Fruit fly (Drosophila melanogaster) whole organism, embryonic: ENCODE results near the gene D12.

Source experiments
- BtbVII ChIP-seq: fragments of 200-800 bp; sonication (Bioruptor generic); optimal IDR thresholded peaks from 3 replicates; lab custom pipeline; 2017; ENCODE audit warnings: missing biosample characterization, mild to moderate bottlenecking, missing genetic modification characterization
- CG10147 ChIP-seq: fragments of 200-800 bp; sonication (Bioruptor generic); optimal IDR thresholded peaks from 2 replicates; lab custom pipeline; 2019; ENCODE audit warnings: missing biosample characterization, mild to moderate bottlenecking, missing genetic modification characterization, moderate library complexity
- CG10366 ChIP-seq: fragments of 200-800 bp; sonication (Bioruptor generic); IDR thresholded peaks from 2 replicates; pipeline ENCODE4 v1.3.6; 2022; ENCODE audit warnings: missing biosample characterization, missing genetic modification characterization
- CG11456 ChIP-seq: fragments of 200-800 bp; sonication (Bioruptor generic); IDR thresholded peaks from 3 replicates; pipeline ENCODE4 v1.3.6; 2022; ENCODE audit warnings: missing biosample characterization, missing genetic modification characterization
- CG11504 ChIP-seq: fragments of 200-800 bp; sonication (Bioruptor generic); optimal IDR thresholded peaks from 3 replicates; lab custom pipeline; 2019; ENCODE audit warnings: missing biosample characterization, mild to moderate bottlenecking, missing genetic modification characterization, moderate library complexity
- CG11723 ChIP-seq: fragments of 200-800 bp; sonication (Bioruptor generic); optimal IDR thresholded peaks from 2 replicates; lab custom pipeline; 2017; ENCODE audit warnings: missing biosample characterization, mild to moderate bottlenecking, missing genetic modification characterization
- CG12391 ChIP-seq: fragments of 200-800 bp; sonication (Bioruptor generic); optimal IDR thresholded peaks from 3 replicates; lab custom pipeline; 2018; ENCODE audit warnings: missing biosample characterization, mild to moderate bottlenecking, missing genetic modification characterization, moderate library complexity
- CG16779 ChIP-seq: fragments of 200-800 bp; sonication (Bioruptor generic); IDR thresholded peaks from 2 replicates; pipeline ENCODE4 v1.3.6; 2022; ENCODE audit warnings: missing biosample characterization, missing genetic modification characterization
- CG17361 ChIP-seq: fragments of 200-800 bp; sonication (Bioruptor generic); IDR thresholded peaks from 3 replicates; pipeline ENCODE4 v1.3.6; 2022; ENCODE audit warnings: missing biosample characterization, missing genetic modification characterization
- CG17568 ChIP-seq: fragments of 200-800 bp; sonication (Bioruptor generic); optimal IDR thresholded peaks from 2 replicates; lab custom pipeline; 2018; ENCODE audit warnings: missing biosample characterization, mild to moderate bottlenecking, missing genetic modification characterization, moderate library complexity
- CG17829 ChIP-seq: fragments of 200-800 bp; optimal IDR thresholded peaks from 2 replicates; lab custom pipeline; 2019; ENCODE audit warnings: missing biosample characterization, mild to moderate bottlenecking, missing genetic modification characterization, moderate library complexity
- CG18764 ChIP-seq: fragments of 200-800 bp; sonication (Bioruptor generic); optimal IDR thresholded peaks from 3 replicates; lab custom pipeline; 2016; ENCODE audit warnings: missing biosample characterization, missing genetic modification characterization
- CG2120 ChIP-seq: fragments of 200-800 bp; sonication (Bioruptor generic); optimal IDR thresholded peaks from 3 replicates; lab custom pipeline; 2016; ENCODE audit warnings: missing biosample characterization, missing genetic modification characterization
- CG30020 ChIP-seq: fragments of 200-800 bp; optimal IDR thresholded peaks from 2 replicates; lab custom pipeline; 2019; ENCODE audit warnings: missing biosample characterization, mild to moderate bottlenecking, missing genetic modification characterization, moderate library complexity
- CG30403 ChIP-seq: fragments of 200-800 bp; sonication (Bioruptor generic); optimal IDR thresholded peaks from 3 replicates; lab custom pipeline; 2016; ENCODE audit warnings: missing biosample characterization, missing genetic modification characterization
- CG31388 ChIP-seq: fragments of 200-800 bp; sonication (Bioruptor generic); optimal IDR thresholded peaks from 2 replicates; lab custom pipeline; 2016; ENCODE audit warnings: missing biosample characterization, missing genetic modification characterization
- CG3163 ChIP-seq: fragments of 200-800 bp; sonication (Bioruptor generic); optimal IDR thresholded peaks from 3 replicates; lab custom pipeline; 2016; ENCODE audit warnings: missing biosample characterization, missing genetic modification characterization
- CG3281 ChIP-seq: fragments of 200-800 bp; sonication (Bioruptor generic); optimal IDR thresholded peaks from 3 replicates; lab custom pipeline; 2017; ENCODE audit warnings: missing biosample characterization, mild to moderate bottlenecking, missing genetic modification characterization
- CG4424 ChIP-seq: fragments of 200-800 bp; sonication (Bioruptor generic); optimal IDR thresholded peaks from 3 replicates; lab custom pipeline; 2016; ENCODE audit warnings: missing biosample characterization, missing genetic modification characterization
- CG4617 ChIP-seq: fragments of 200-800 bp; sonication (Bioruptor generic); optimal IDR thresholded peaks from 3 replicates; lab custom pipeline; 2016; ENCODE audit warnings: missing biosample characterization, missing genetic modification characterization, borderline replicate concordance
- CG9215 ChIP-seq: fragments of 200-800 bp; sonication (Bioruptor generic); IDR thresholded peaks from 2 replicates; pipeline ENCODE4 v1.3.6; 2022; ENCODE audit warnings: missing biosample characterization, missing genetic modification characterization
- D ChIP-seq, 2 experiments: fragments of 200-800 bp in 1 of 2; fragments of >200 bp in 1 of 2; sonication (Bioruptor generic) in 1 of 2; optimal IDR thresholded peaks; 2 replicates in 1 of 2; 3 replicates in 1 of 2; lab custom pipeline; 2017; ENCODE audit warnings: mild to moderate bottlenecking in 1 of 2, missing biosample characterization in 1 of 2, missing genetic modification characterization in 1 of 2, missing genetic modification reagents in 1 of 2
- Dip2 ChIP-seq: fragments of 200-800 bp; sonication (Bioruptor generic); IDR thresholded peaks from 2 replicates; pipeline ENCODE4 v1.3.6; 2022; ENCODE audit warnings: missing biosample characterization, missing genetic modification characterization
- E2f2 ChIP-seq: fragments of 200-800 bp; sonication (Bioruptor generic); IDR thresholded peaks from 2 replicates; pipeline ENCODE4 v1.3.6; 2022; ENCODE audit warnings: missing biosample characterization, missing genetic modification characterization
- Ets65A ChIP-seq: fragments of 200-800 bp; sonication (Bioruptor generic); peaks from one replicate; lab custom pipeline; 2016; ENCODE audit warnings: missing biosample characterization, missing genetic modification characterization
- HLH4C ChIP-seq: fragments of 200-800 bp; sonication (Bioruptor generic); IDR thresholded peaks from 3 replicates; pipeline ENCODE4 v1.3.6; 2022; ENCODE audit warnings: missing biosample characterization, missing genetic modification characterization; ENCODE audit not compliant: partially characterized antibody
- Hey ChIP-seq: fragments of 200-800 bp; sonication (Bioruptor generic); optimal IDR thresholded peaks from 3 replicates; lab custom pipeline; 2018; ENCODE audit warnings: missing biosample characterization, mild to moderate bottlenecking, missing genetic modification characterization
- TFAM ChIP-seq: fragments of 200-800 bp; sonication (Bioruptor generic); optimal IDR thresholded peaks from 2 replicates; lab custom pipeline; 2017; ENCODE audit warnings: missing biosample characterization, missing genetic modification characterization, inconsistent platforms
- Vsx1 ChIP-seq: fragments of 200-800 bp; sonication (Bioruptor generic); optimal IDR thresholded peaks from 2 replicates; lab custom pipeline; 2017; ENCODE audit warnings: missing biosample characterization, mild to moderate bottlenecking, missing genetic modification characterization, missing genetic modification reagents
- Xrp1 ChIP-seq: fragments of 200-800 bp; sonication (Bioruptor generic); IDR thresholded peaks from 2 replicates; pipeline ENCODE4 v1.3.6; 2022; ENCODE audit warnings: missing biosample characterization, missing genetic modification characterization
- bigmax ChIP-seq: fragments of 200-800 bp; sonication (Bioruptor generic); optimal IDR thresholded peaks from 2 replicates; lab custom pipeline; 2018; ENCODE audit warnings: missing biosample characterization, mild to moderate bottlenecking, missing genetic modification characterization
- chn ChIP-seq: fragments of 200-800 bp; sonication (Bioruptor generic); optimal IDR thresholded peaks from 2 replicates; lab custom pipeline; 2016; ENCODE audit warnings: missing biosample characterization, missing genetic modification characterization
- disco-r ChIP-seq: fragments of 200-800 bp; sonication (Bioruptor generic); optimal IDR thresholded peaks from 2 replicates; lab custom pipeline; 2016; ENCODE audit warnings: missing biosample characterization, missing genetic modification characterization
- lola ChIP-seq, 3 experiments: fragments of >200 bp in 2 of 3; fragments of 200-800 bp in 1 of 3; sonication (Bioruptor generic) in 1 of 3; optimal IDR thresholded peaks; 2 replicates each; lab custom pipeline; 2017 to 2019; ENCODE audit warnings: missing biosample characterization in 3 of 3, missing genetic modification characterization in 3 of 3, mild to moderate bottlenecking in 1 of 3, moderate library complexity in 1 of 3
- nerfin-2 ChIP-seq: fragments of 200-800 bp; sonication (Bioruptor generic); IDR thresholded peaks from 2 replicates; pipeline ENCODE4 v1.3.6; 2022; ENCODE audit warnings: missing biosample characterization, missing genetic modification characterization; ENCODE audit not compliant: partially characterized antibody
- nmo ChIP-seq: fragments of 200-800 bp; sonication (Bioruptor generic); optimal IDR thresholded peaks from 2 replicates; lab custom pipeline; 2018; ENCODE audit warnings: missing biosample characterization, mild to moderate bottlenecking, missing genetic modification characterization, moderate library complexity
- oc ChIP-seq: fragments of 200-800 bp; sonication (Bioruptor generic); optimal IDR thresholded peaks from 2 replicates; lab custom pipeline; 2018; ENCODE audit warnings: missing biosample characterization, mild to moderate bottlenecking, missing genetic modification characterization, moderate library complexity
- pho ChIP-seq: fragments of 200-800 bp; sonication (Bioruptor generic); optimal IDR thresholded peaks from 2 replicates; lab custom pipeline; 2016; ENCODE audit warnings: missing biosample characterization, missing genetic modification characterization
- ranshi ChIP-seq: fragments of 200-800 bp; sonication (Bioruptor generic); IDR thresholded peaks from 2 replicates; pipeline ENCODE4 v1.3.6; 2022; ENCODE audit warnings: missing biosample characterization, missing genetic modification characterization
- sr ChIP-seq: fragments of 200-800 bp; sonication (Bioruptor generic); IDR thresholded peaks from 3 replicates; pipeline ENCODE4 v1.3.6; 2022; ENCODE audit warnings: missing biosample characterization, missing genetic modification characterization
- tap ChIP-seq: fragments of 200-800 bp; optimal IDR thresholded peaks from 3 replicates; lab custom pipeline; 2019; ENCODE audit warnings: missing biosample characterization, mild to moderate bottlenecking, missing genetic modification characterization, moderate library complexity
- tna ChIP-seq: fragments of 200-800 bp; sonication (Bioruptor generic); IDR thresholded peaks from 2 replicates; pipeline ENCODE4 v1.3.6; 2022; ENCODE audit warnings: missing biosample characterization, missing genetic modification characterization; ENCODE audit not compliant: partially characterized antibody
- ttk ChIP-seq: fragments of 200-800 bp; sonication (Bioruptor generic); IDR thresholded peaks from 2 replicates; pipeline ENCODE4 v2.1.2; 2022; ENCODE audit warnings: missing biosample characterization, missing genetic modification characterization
- unc-4 ChIP-seq: fragments of 200-800 bp; sonication (Bioruptor generic); IDR thresholded peaks from 2 replicates; pipeline ENCODE4 v1.3.6; 2022; ENCODE audit warnings: missing biosample characterization, missing genetic modification characterization; ENCODE audit not compliant: partially characterized antibody
- z ChIP-seq: fragments of 200-800 bp; sonication (Bioruptor generic); IDR thresholded peaks from 3 replicates; pipeline ENCODE4 v1.3.6; 2022; ENCODE audit warnings: missing biosample characterization, missing genetic modification characterization

The D12 gene

dm6 chr2L:8464107-8464582, 27.0 kb upstream of the D12 start, which contains the start of gene prg (continued):
- peak; percentile 94 for TF ChIP-seq unc-4 (GFP tag; lab: Robert Waterston, UW)
- TF ChIP-seq CG12391, result peak; percentile 76
- peak; percentile 78 for TF ChIP-seq CG17361 (GFP tag; lab: Robert Waterston, UW)
- peak; percentile 72; the same call in 2 of the 3 replicates for TF ChIP-seq CG11456 (GFP tag; lab: Robert Waterston, UW)
- TF ChIP-seq CG17829 (tag; lab: Kevin White, UChicago), result peak; percentile 55
- no peak for TF ChIP-seq Dip2 (GFP tag; lab: Robert Waterston, UW)
- TF ChIP-seq nerfin-2 (GFP tag; lab: Robert Waterston, UW), result peak; percentile 94
- no peak for TF ChIP-seq D (optimal IDR thresholded peaks at IDR 0.05; lab: Kevin White, UChicago)
- TF ChIP-seq D (GFP tag; optimal IDR thresholded peaks at IDR 0.05; lab: Kevin White, UChicago), result peak; percentile 17
- 0 out of 2 replicates have a peak, but pooled peaks have one; percentile 58 for TF ChIP-seq CG16779 (GFP tag; lab: Robert Waterston, UW)
- peak; percentile 55 for TF ChIP-seq BtbVII (GFP tag; lab: Kevin White, UChicago)
- TF ChIP-seq CG11504, result peak; percentile 79
- TF ChIP-seq E2f2 (GFP tag; lab: Robert Waterston, UW), result peak; percentile 61
- peak in 1 of 3 experiments; percentile 54 for TF ChIP-seq lola (GFP tag; optimal IDR thresholded peaks at IDR 0.05; lab: Kevin White, UChicago)
- peak; percentile 33 for TF ChIP-seq chn (GFP tag; lab: Kevin White, UChicago)
- TF ChIP-seq CG18764, result peak; percentile 16
- TF ChIP-seq bigmax (GFP tag; lab: Kevin White, UChicago), result no peak
- TF ChIP-seq Vsx1, result peak; percentile 31
- TF ChIP-seq CG30020 (tag; lab: Kevin White, UChicago), result peak; percentile 47
- peak; percentile 42 for TF ChIP-seq tap (tag; lab: Kevin White, UChicago)
- TF ChIP-seq TFAM (GFP tag; lab: Kevin White, UChicago), result no peak
- peak; percentile 74 for TF ChIP-seq CG30403 (GFP tag; lab: Kevin White, UChicago)
- peak; percentile 95 for TF ChIP-seq Ets65A (GFP tag; lab: Kevin White, UChicago)
- TF ChIP-seq oc (tag; lab: Kevin White, UChicago), result peak; percentile 60
- peak; percentile 96 for TF ChIP-seq tna
- peak; percentile 97 for TF ChIP-seq HLH4C (GFP tag; lab: Robert Waterston, UW)
- TF ChIP-seq ttk, result peak; percentile 25; the same call in 1 of the 2 replicates
- peak; percentile 81 for TF ChIP-seq CG10147 (GFP tag; lab: Kevin White, UChicago)
- TF ChIP-seq CG31388, result no peak
- peak; percentile 73 for TF ChIP-seq CG3281
- no peak for TF ChIP-seq disco-r (GFP tag; lab: Kevin White, UChicago)
- TF ChIP-seq CG17568, result peak; percentile 39
- no peak for TF ChIP-seq Hey (tag; lab: Kevin White, UChicago)
- peak; percentile 21 for TF ChIP-seq CG11723 (GFP tag; lab: Kevin White, UChicago)
- TF ChIP-seq CG3163, result peak; percentile 13
- TF ChIP-seq Xrp1 (GFP tag; lab: Robert Waterston, UW), result peak; percentile 74
- TF ChIP-seq sr (GFP tag; lab: Robert Waterston, UW), result no peak
- TF ChIP-seq nmo (GFP tag; lab: Kevin White, UChicago), result peak; percentile 66
- peak; percentile 13 for TF ChIP-seq CG4424 (GFP tag; lab: Kevin White, UChicago)
- no peak for TF ChIP-seq z (GFP tag; lab: Robert Waterston, UW)
- peak; percentile 78 for TF ChIP-seq pho (GFP tag; lab: Kevin White, UChicago)
- TF ChIP-seq CG10366, result peak; percentile 47
- TF ChIP-seq ranshi, result peak; percentile 59
- TF ChIP-seq CG2120, result peak; percentile 83
- TF ChIP-seq CG9215 (GFP tag; lab: Robert Waterston, UW), result 0 out of 2 replicates have a peak, but pooled peaks have one; percentile 17
- TF ChIP-seq CG4617 (GFP tag; lab: Kevin White, UChicago), result peak; percentile 57
